Fruit fly (Drosophila melanogaster): Measurements from ENCODE around the gene GCS1.

The GCS1 gene

dm6 chrX:11359081-11359481 lies 11.3 kb upstream of the GCS1 start, which contains the start of gene Pa1 (continued):
- TF ChIP-seq Sry-β (GFP tag; optimal IDR thresholded peaks at IDR 0.05) (no peak), CG11723 (GFP tag; optimal IDR thresholded peaks at IDR 0.05) (no peak), sisA (GFP tag; IDR thresholded peaks at IDR 0.05) (no peak), CG12299 (tag; optimal IDR thresholded peaks at IDR 0.05) (peak; percentile 15), sens (GFP tag) (peak; percentile 52), tio (GFP tag; optimal IDR thresholded peaks at IDR 0.05) (no peak), CG31224 (GFP tag; IDR thresholded peaks at IDR 0.05) (no peak), CG2875 (GFP tag; optimal IDR thresholded peaks at IDR 0.05) (no peak), TFAM (GFP tag; optimal IDR thresholded peaks at IDR 0.05) (no peak), ara (GFP tag; IDR thresholded peaks at IDR 0.05) (no peak), slp2 (GFP tag; optimal IDR thresholded peaks at IDR 0.05) (no peak), CG12942 (GFP tag; optimal IDR thresholded peaks at IDR 0.05) (no peak), ttk (GFP tag; IDR thresholded peaks at IDR 0.05) (no peak), Hr3 (GFP tag; optimal IDR thresholded peaks at IDR 0.05) (no peak), fd64A (GFP tag; optimal IDR thresholded peaks at IDR 0.05) (no peak), grau (tag; optimal IDR thresholded peaks at IDR 0.05) (no peak), CG4707 (GFP tag; optimal IDR thresholded peaks at IDR 0.05) (no peak), NC2α (GFP tag; optimal IDR thresholded peaks at IDR 0.05) (no peak), sc (optimal IDR thresholded peaks at IDR 0.05) (no peak), sc (GFP tag; optimal IDR thresholded peaks at IDR 0.05) (no peak), CG10654 (GFP tag; optimal IDR thresholded peaks at IDR 0.05) (no peak), CG31441 (GFP tag; IDR thresholded peaks at IDR 0.05) (no peak), Scr (GFP tag; IDR thresholded peaks at IDR 0.05; ENCODE audit: partially characterized antibody) (peak; percentile 62), da (GFP tag; optimal IDR thresholded peaks at IDR 0.05) (no peak), CG18619 (GFP tag; optimal IDR thresholded peaks at IDR 0.05) (no peak), Atf-2 (GFP tag; optimal IDR thresholded peaks at IDR 0.05) (no peak), dm (GFP tag; optimal IDR thresholded peaks at IDR 0.05) (no peak), wdn (GFP tag; IDR thresholded peaks at IDR 0.05) (no peak), CG11247 (GFP tag; IDR thresholded peaks at IDR 0.05) (no peak), CG33213 (GFP tag; optimal IDR thresholded peaks at IDR 0.05) (no peak), CG17359 (tag; optimal IDR thresholded peaks at IDR 0.05) (no peak), Doc2 (GFP tag; IDR thresholded peaks at IDR 0.05) (no peak), CG4854 (GFP tag; optimal IDR thresholded peaks at IDR 0.05) (no peak), YL-1 (GFP tag; optimal IDR thresholded peaks at IDR 0.05) (peak; percentile 71), zfh1 (GFP tag; IDR thresholded peaks at IDR 0.05) (no peak), repo (GFP tag; optimal IDR thresholded peaks at IDR 0.05) (no peak), oc (tag; optimal IDR thresholded peaks at IDR 0.05) (no peak), p53 (GFP tag; optimal IDR thresholded peaks at IDR 0.05) (no peak), CG14965 (GFP tag; optimal IDR thresholded peaks at IDR 0.05; ENCODE audit: borderline replicate concordance) (no peak), CG7745 (tag; optimal IDR thresholded peaks at IDR 0.05) (no peak), HLH4C (GFP tag; IDR thresholded peaks at IDR 0.05; ENCODE audit: partially characterized antibody) (peak; percentile 80), CG7839 (tag; optimal IDR thresholded peaks at IDR 0.05) (no peak), CG12659 (GFP tag; optimal IDR thresholded peaks at IDR 0.05) (peak; percentile 18), CG7556 (GFP tag; optimal IDR thresholded peaks at IDR 0.05) (no peak), CG11696 (GFP tag; IDR thresholded peaks at IDR 0.05) (no peak), mirr (GFP tag; optimal IDR thresholded peaks at IDR 0.05) (no peak), org-1 (GFP tag; optimal IDR thresholded peaks at IDR 0.05) (no peak), disco-r (GFP tag; optimal IDR thresholded peaks at IDR 0.05) (no peak), CG3163 (GFP tag; optimal IDR thresholded peaks at IDR 0.05) (no peak), ssp (GFP tag; IDR thresholded peaks at IDR 0.05) (no peak), pros (GFP tag; optimal IDR thresholded peaks at IDR 0.05) (no peak), Gug (GFP tag; IDR thresholded peaks at IDR 0.05) (no peak), H15 (GFP tag; IDR thresholded peaks at IDR 0.05) (no peak)
